Worm (Caenorhabditis elegans) whole organism, L3 larva: ENCODE results near the gene ugt-17.

Experiments used
- fos-1 ChIP-seq: fragments of 150-350 bp; optimal IDR thresholded peaks from 2 replicates; lab custom pipeline; 2014; ENCODE audit warnings: missing biosample characterization, missing genetic modification characterization
- nhr-11 ChIP-seq: fragments of 150-350 bp; optimal IDR thresholded peaks from 2 replicates; lab custom pipeline; 2014; ENCODE audit warnings: missing biosample characterization, missing genetic modification characterization
- nhr-28 ChIP-seq: fragments of 150-350 bp; optimal IDR thresholded peaks from 2 replicates; lab custom pipeline; 2014; ENCODE audit warnings: missing biosample characterization, missing genetic modification characterization
- snpc-4 ChIP-seq: fragments of 150-350 bp; optimal IDR thresholded peaks from 2 replicates; lab custom pipeline; 2014; ENCODE audit warnings: missing biosample characterization, missing genetic modification characterization
- unc-62 ChIP-seq: fragments of 150-350 bp; sonication (generic microtip); optimal IDR thresholded peaks from 4 replicates; lab custom pipeline; 2014; ENCODE audit warnings: missing biosample characterization, missing genetic modification reagents, missing genetic modification characterization

ce11 chrV:10064221-10064620, 40.5 kb downstream of the ugt-17 start, which contains the start of gene fipr-13:
- no peak for TF ChIP-seq unc-62 (GFP tag; lab: Kevin White, UChicago)
- no peak for TF ChIP-seq nhr-28 (tag; lab: Kevin White, UChicago)
- no peak for TF ChIP-seq snpc-4
- TF ChIP-seq nhr-11, result no peak
- no peak for TF ChIP-seq fos-1
